Worm (Caenorhabditis elegans) whole organism, late embryonic: Measurements from ENCODE around the gene W06A11.1.

Source experiments
- C08G9.2 ChIP-seq: sonication (generic microtip); optimal IDR thresholded peaks from 2 replicates; lab custom pipeline; 2016; ENCODE audit warnings: mild to moderate bottlenecking, missing genetic modification characterization, moderate library complexity, missing compliant biosample characterization
- F13H6.1 ChIP-seq: sonication (generic microtip); optimal IDR thresholded peaks from 2 replicates; lab custom pipeline; 2016; ENCODE audit warnings: missing genetic modification characterization, missing compliant biosample characterization
- K02D7.2 ChIP-seq: sonication (generic microtip); optimal IDR thresholded peaks from 2 replicates; lab custom pipeline; 2017; ENCODE audit warnings: mild to moderate bottlenecking, missing genetic modification characterization, missing compliant biosample characterization
- K09A11.1 ChIP-seq: sonication (generic microtip); optimal IDR thresholded peaks from 2 replicates; lab custom pipeline; 2017; ENCODE audit warnings: antibody characterized with exemption, mild to moderate bottlenecking, missing genetic modification characterization, missing compliant biosample characterization; ENCODE audit not compliant: insufficient read depth
- T23F11.4 ChIP-seq: fragments of 200-800 bp; sonication (Bioruptor generic); optimal IDR thresholded peaks from 2 replicates; lab custom pipeline; 2018; ENCODE audit warnings: mild to moderate bottlenecking, missing genetic modification characterization, missing compliant biosample characterization
- Y22D7AL.16 ChIP-seq: sonication (generic microtip); optimal IDR thresholded peaks from 2 replicates; lab custom pipeline; 2016; ENCODE audit warnings: missing genetic modification characterization, missing compliant biosample characterization
- ceh-14 ChIP-seq: sonication (generic microtip); optimal IDR thresholded peaks from 2 replicates; lab custom pipeline; 2016; ENCODE audit warnings: missing genotype, missing genetic modification characterization, missing compliant biosample characterization
- ceh-31 ChIP-seq: sonication (generic microtip); optimal IDR thresholded peaks from 2 replicates; lab custom pipeline; 2016; ENCODE audit warnings: missing genetic modification characterization, missing compliant biosample characterization
- ceh-34 ChIP-seq: sonication (generic microtip); optimal IDR thresholded peaks from 2 replicates; lab custom pipeline; 2016; ENCODE audit warnings: mild to moderate bottlenecking, missing genetic modification characterization, missing compliant biosample characterization
- ceh-48 ChIP-seq: sonication (generic microtip); optimal IDR thresholded peaks from 2 replicates; lab custom pipeline; 2016; ENCODE audit warnings: missing genetic modification characterization, inconsistent platforms, missing compliant biosample characterization
- ceh-6 ChIP-seq: fragments of 200-800 bp; sonication (Bioruptor generic); optimal IDR thresholded peaks from 2 replicates; lab custom pipeline; 2018; ENCODE audit warnings: mild to moderate bottlenecking, missing genetic modification characterization, missing compliant biosample characterization
- ceh-9 ChIP-seq: sonication (generic microtip); optimal IDR thresholded peaks from 2 replicates; lab custom pipeline; 2016; ENCODE audit warnings: mild to moderate bottlenecking, missing genetic modification characterization, inconsistent platforms, missing compliant biosample characterization
- dmd-4 ChIP-seq: sonication (generic microtip); optimal IDR thresholded peaks from 2 replicates; lab custom pipeline; 2016; ENCODE audit warnings: borderline replicate concordance, missing genetic modification characterization, missing compliant biosample characterization
- dve-1 ChIP-seq: sonication (generic microtip); optimal IDR thresholded peaks from 2 replicates; lab custom pipeline; 2017; ENCODE audit warnings: antibody characterized with exemption, mild to moderate bottlenecking, missing genetic modification characterization, missing compliant biosample characterization
- elt-2 ChIP-seq: sonication (generic microtip); optimal IDR thresholded peaks from 2 replicates; lab custom pipeline; 2016; ENCODE audit warnings: missing genetic modification reagents, missing genetic modification characterization, missing compliant biosample characterization
- elt-4 ChIP-seq: sonication (generic microtip); optimal IDR thresholded peaks from 2 replicates; lab custom pipeline; 2016; ENCODE audit warnings: missing genetic modification characterization, missing compliant biosample characterization
- ets-4 ChIP-seq: sonication (generic microtip); optimal IDR thresholded peaks from 2 replicates; lab custom pipeline; 2016; ENCODE audit warnings: missing genetic modification characterization, missing compliant biosample characterization
- eyg-1 ChIP-seq: sonication (generic microtip); optimal IDR thresholded peaks from 2 replicates; lab custom pipeline; 2016; ENCODE audit warnings: missing genotype, missing genetic modification characterization, missing compliant biosample characterization
- fax-1 ChIP-seq: sonication (generic microtip); optimal IDR thresholded peaks from 2 replicates; lab custom pipeline; 2016; ENCODE audit warnings: missing genotype, missing genetic modification characterization, missing compliant biosample characterization
- fkh-10 ChIP-seq: fragments of 150-350 bp; optimal IDR thresholded peaks from 2 replicates; lab custom pipeline; 2014; ENCODE audit warnings: missing biosample characterization, missing genetic modification reagents, missing genetic modification characterization
- hlh-13 ChIP-seq: fragments of 200-800 bp; sonication (Bioruptor generic); optimal IDR thresholded peaks from 2 replicates; lab custom pipeline; 2018; ENCODE audit warnings: mild to moderate bottlenecking, missing genetic modification characterization, missing compliant biosample characterization
- hlh-30 ChIP-seq: sonication (generic microtip); optimal IDR thresholded peaks from 2 replicates; lab custom pipeline; 2017; ENCODE audit warnings: antibody characterized with exemption, missing genetic modification characterization, missing compliant biosample characterization; ENCODE audit not compliant: insufficient read depth
- lim-6 ChIP-seq: sonication (generic microtip); optimal IDR thresholded peaks from 2 replicates; lab custom pipeline; 2016; ENCODE audit warnings: missing genetic modification characterization, missing compliant biosample characterization
- lin-11 ChIP-seq: fragments of 200-800 bp; sonication (Bioruptor generic); optimal IDR thresholded peaks from 2 replicates; lab custom pipeline; 2018; ENCODE audit warnings: mild to moderate bottlenecking, missing genetic modification characterization, missing compliant biosample characterization
- madf-2 ChIP-seq: sonication (generic microtip); optimal IDR thresholded peaks from 2 replicates; lab custom pipeline; 2017; ENCODE audit warnings: missing genetic modification characterization, missing compliant biosample characterization
- nhr-232 ChIP-seq: sonication (generic microtip); optimal IDR thresholded peaks from 2 replicates; lab custom pipeline; 2016; ENCODE audit warnings: missing genetic modification characterization, missing compliant biosample characterization
- pag-3 ChIP-seq: sonication (generic microtip); optimal IDR thresholded peaks from 2 replicates; lab custom pipeline; 2016; ENCODE audit warnings: missing compliant biosample characterization, missing genetic modification characterization, borderline replicate concordance
- pax-1 ChIP-seq: fragments of 150-350 bp; optimal IDR thresholded peaks from 2 replicates; lab custom pipeline; 2014; ENCODE audit warnings: missing biosample characterization, missing genetic modification characterization
- sox-2 ChIP-seq: fragments of 200-800 bp; sonication (Bioruptor generic); IDR thresholded peaks from 2 replicates; pipeline ENCODE4 v1.3.6; 2022; ENCODE audit warnings: missing genetic modification reagents, missing genetic modification characterization, missing compliant biosample characterization
- sox-4 ChIP-seq: sonication (generic microtip); optimal IDR thresholded peaks from 2 replicates; lab custom pipeline; 2017; ENCODE audit warnings: mild to moderate bottlenecking, missing genetic modification characterization, inconsistent platforms, missing compliant biosample characterization
- syd-9 ChIP-seq: sonication (generic microtip); optimal IDR thresholded peaks from 2 replicates; lab custom pipeline; 2016; ENCODE audit warnings: mild to moderate bottlenecking, missing genetic modification characterization, moderate library complexity, missing compliant biosample characterization
- tbx-2 ChIP-seq: sonication (generic microtip); optimal IDR thresholded peaks from 2 replicates; lab custom pipeline; 2016; ENCODE audit warnings: missing genetic modification characterization, missing compliant biosample characterization
- tbx-7 ChIP-seq: sonication (generic microtip); optimal IDR thresholded peaks from 2 replicates; lab custom pipeline; 2016; ENCODE audit warnings: missing genotype, missing genetic modification characterization, missing compliant biosample characterization
- unc-55 ChIP-seq: sonication (generic microtip); optimal IDR thresholded peaks from 2 replicates; lab custom pipeline; 2017; ENCODE audit warnings: missing biosample characterization, missing genetic modification reagents, missing genetic modification characterization
- zip-5 ChIP-seq: sonication (generic microtip); optimal IDR thresholded peaks from 2 replicates; lab custom pipeline; 2016; ENCODE audit warnings: missing genetic modification characterization, missing compliant biosample characterization
- ztf-16 ChIP-seq: sonication (generic microtip); optimal IDR thresholded peaks from 2 replicates; lab custom pipeline; 2017; ENCODE audit warnings: missing genetic modification characterization, missing compliant biosample characterization

Gene W06A11.1

DNA sequence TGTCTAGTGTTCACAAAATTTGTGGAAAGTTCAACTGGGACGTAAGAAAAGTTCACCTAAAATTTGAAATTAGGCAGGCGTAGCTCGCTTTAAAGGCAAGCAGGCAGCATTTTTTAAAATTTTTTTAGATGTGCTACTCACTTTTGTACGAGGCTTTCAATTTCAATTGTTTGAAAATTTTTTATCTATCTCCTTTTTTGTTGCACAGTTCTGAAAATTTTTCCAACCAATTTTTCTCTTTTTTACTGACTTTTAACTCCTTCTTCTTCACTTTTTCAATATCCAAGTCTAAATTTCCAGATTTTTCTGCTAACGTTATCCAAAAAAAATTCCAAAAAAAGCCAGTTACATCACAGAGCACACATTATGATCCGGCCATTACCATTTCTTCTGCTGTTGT, at the start of gene W06A11.1:
W06A11.1 (plus strand) TSS at position 301 of the 400 bp plus-strand sequence.
- TF ChIP-seq tbx-2 (tag; lab: Kevin White, UChicago) (no peak), ceh-9 (tag; lab: Kevin White, UChicago) (no peak), ztf-16 (tag; lab: Kevin White, UChicago) (no peak), sox-2 (GFP tag; lab: Robert Waterston, UW) (no peak), madf-2 (tag; lab: Kevin White, UChicago) (no peak), Y22D7AL.16 (tag; lab: Kevin White, UChicago) (no peak), ceh-14 (tag; lab: Kevin White, UChicago) (no peak), K02D7.2 (no peak), ceh-6 (GFP tag; lab: Kevin White, UChicago) (no peak), zip-5 (no peak)

DNA sequence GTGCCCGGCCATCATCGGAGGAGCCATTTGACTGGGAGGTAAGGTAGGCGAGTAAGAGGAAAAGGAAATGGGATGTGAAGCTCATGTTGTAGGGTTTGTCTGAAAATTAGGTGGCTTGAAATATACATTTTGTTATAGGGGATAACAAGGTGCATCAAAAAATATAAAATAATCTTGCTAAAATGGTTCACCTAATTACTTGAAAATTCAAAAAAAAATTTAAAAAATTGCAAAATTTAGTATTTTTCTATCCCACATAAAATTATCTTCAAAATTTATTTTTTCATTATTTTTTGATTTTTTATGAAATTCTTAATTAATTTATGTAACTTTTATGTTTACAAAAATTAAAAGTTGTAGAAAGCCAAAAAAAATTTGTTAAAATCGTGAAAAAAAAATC, 48.7 kb upstream of the W06A11.1 start, which contains the start of gene K07D4.6:
K07D4.6 (minus strand) TSS at position 101 of the 400 bp plus-strand sequence.
- TF ChIP-seq pag-3 (tag; lab: Kevin White, UChicago) (no peak), F13H6.1 (tag; lab: Kevin White, UChicago) (no peak), zip-5 (no peak), lin-11 (no peak), elt-2 (tag; lab: Kevin White, UChicago) (no peak), K02D7.2 (no peak), ceh-34 (no peak), K09A11.1 (tag; lab: Kevin White, UChicago) (no peak), elt-4 (tag; lab: Kevin White, UChicago) (no peak), hlh-30 (tag; lab: Kevin White, UChicago) (no peak)

DNA sequence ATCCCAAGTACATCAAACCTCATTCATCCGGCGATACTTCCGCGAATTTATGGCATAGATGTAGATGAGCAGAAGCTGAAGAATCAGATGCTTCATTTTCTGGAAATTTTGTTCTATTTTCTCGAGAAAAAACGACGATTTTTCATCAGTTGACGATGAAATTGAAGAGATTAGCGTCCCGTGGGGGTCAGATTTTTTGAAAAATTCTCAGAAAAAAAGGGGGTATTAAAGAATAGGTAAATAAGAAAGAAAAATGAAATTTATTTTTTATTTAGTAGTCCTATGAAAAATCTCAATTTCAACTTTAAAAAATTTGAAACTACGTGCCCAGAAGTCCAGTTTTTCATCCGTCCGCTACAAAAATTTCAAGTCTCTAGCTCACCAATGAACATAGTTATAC, 41.9 kb upstream of the W06A11.1 start, which contains the start of gene K07D4.5:
K07D4.5 (minus strand) TSS at position 101 of the 400 bp plus-strand sequence.
- TF ChIP-seq sox-2 (GFP tag; lab: Robert Waterston, UW): no peak

DNA sequence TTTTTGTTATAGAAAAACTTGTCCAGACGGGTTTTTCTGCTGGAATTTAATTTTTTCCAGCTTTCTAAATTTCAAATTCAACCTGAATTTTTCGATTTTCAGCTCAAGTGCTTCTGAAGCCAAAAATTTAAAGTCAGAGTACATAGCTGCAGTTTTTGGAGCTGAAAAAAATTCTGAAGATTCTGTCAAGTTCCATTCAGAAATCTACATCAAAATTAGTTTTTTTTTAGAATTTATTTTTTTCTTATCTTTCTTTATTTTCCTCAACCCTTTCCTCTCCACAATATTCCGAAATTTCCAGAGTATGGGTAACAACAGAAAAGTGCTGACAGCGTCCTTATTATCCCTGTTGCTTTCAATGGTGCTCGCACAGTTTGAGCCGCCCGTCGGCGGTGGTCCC, 39.1 kb upstream of the W06A11.1 start, which contains the start of gene K07D4.9:
K07D4.9 (plus strand) TSS at position 301 of the 400 bp plus-strand sequence.
- TF ChIP-seq T23F11.4 (GFP tag; lab: Kevin White, UChicago) (no peak), sox-4 (tag; lab: Kevin White, UChicago) (no peak), fax-1 (no peak), syd-9 (tag; lab: Kevin White, UChicago) (no peak), lim-6 (tag; lab: Kevin White, UChicago) (no peak), Y22D7AL.16 (tag; lab: Kevin White, UChicago) (no peak), ets-4 (tag; lab: Kevin White, UChicago) (no peak), eyg-1 (tag; lab: Kevin White, UChicago) (no peak), pax-1 (tag; lab: Kevin White, UChicago) (no peak), ceh-14 (tag; lab: Kevin White, UChicago) (no peak), dve-1 (tag; lab: Kevin White, UChicago) (no peak)

DNA sequence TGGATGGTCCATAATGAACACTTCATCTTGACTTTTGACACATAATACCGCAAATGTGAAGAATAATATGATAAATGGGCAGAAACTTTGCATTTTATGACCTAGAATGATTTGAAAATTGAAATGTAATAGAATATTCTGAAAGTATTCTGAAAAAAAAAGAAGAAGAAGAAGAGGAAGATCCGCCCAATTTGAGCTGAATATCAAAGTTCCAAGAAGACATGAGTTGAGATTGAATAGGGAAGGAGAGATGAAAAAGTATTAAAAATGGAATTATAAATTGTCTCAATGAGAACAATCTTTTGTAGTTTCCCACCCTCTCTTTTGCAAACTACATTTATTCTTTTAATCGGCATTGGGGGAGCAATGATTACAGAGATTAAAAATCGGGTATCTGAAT, 35.1 kb upstream of the W06A11.1 start, which contains the start of gene K07D4.4:
K07D4.4 (minus strand) TSS at position 101 of the 400 bp plus-strand sequence.
- TF ChIP-seq tbx-7 (tag; lab: Kevin White, UChicago) (no peak), elt-2 (tag; lab: Kevin White, UChicago) (no peak), ets-4 (tag; lab: Kevin White, UChicago) (no peak), C08G9.2 (no peak), hlh-13 (GFP tag; lab: Kevin White, UChicago) (no peak)
- TF ChIP-seq, all 69 proteins: peak for 0

DNA sequence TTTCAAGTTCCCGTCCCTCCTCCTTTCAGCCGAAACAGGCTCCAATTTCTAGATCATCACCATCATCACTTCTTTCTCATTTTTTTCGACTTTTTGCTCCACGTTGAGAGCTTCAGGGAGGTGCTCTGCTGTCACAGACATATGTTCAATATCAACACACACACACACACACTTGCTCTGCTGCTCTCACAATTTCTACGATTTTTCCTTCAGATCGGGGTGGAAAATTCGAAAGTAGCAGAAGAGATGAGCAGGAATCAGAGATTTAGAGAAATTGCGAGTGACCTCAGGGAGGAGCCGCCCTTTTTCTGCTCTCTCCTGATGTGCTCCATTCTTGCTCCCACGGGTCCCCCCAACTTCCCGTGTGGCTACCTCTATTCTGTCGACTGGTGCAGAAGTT, 28.8 kb upstream of the W06A11.1 start, which contains the start of gene pqn-48:
pqn-48 (plus strand) TSS at position 344 of the 400 bp plus-strand sequence.
- TF ChIP-seq tbx-2 (tag; lab: Kevin White, UChicago): no peak
- TF ChIP-seq ceh-31 (tag; lab: Kevin White, UChicago): no peak
- no peak for TF ChIP-seq nhr-232
- no peak for TF ChIP-seq fkh-10
- peak; percentile 18 for TF ChIP-seq lim-6 (tag; lab: Kevin White, UChicago)
- TF ChIP-seq hlh-30 (tag; lab: Kevin White, UChicago): no peak
- TF ChIP-seq dmd-4 (tag; lab: Kevin White, UChicago): no peak
- TF ChIP-seq ceh-9 (tag; lab: Kevin White, UChicago): no peak
- TF ChIP-seq ceh-48 (tag; lab: Kevin White, UChicago): no peak
- peak; percentile 28 for TF ChIP-seq unc-55 (GFP tag; lab: Kevin White, UChicago)
